Fruit fly (Drosophila melanogaster): Measurements from ENCODE around the gene CG31525.

DNA sequence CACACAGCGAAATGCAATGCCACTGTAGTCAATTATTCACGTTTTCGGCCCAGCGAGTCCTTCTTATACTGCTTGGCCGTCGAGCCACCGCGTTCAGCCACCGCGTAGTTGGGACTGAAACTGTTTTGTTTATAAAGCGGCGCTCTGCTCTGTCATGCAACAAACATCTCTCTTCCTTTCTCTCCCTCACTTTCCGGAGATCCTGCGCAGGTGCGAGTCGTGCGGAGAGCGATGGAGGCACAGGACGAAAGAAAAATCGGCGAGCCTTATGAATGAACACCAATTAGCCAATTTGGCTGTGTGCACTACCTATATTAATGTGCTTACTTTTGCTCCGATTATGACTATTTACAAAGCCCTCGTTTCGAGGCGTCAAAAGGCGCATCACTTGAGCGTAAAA, 7.3 kb upstream of the CG31525 start, which contains the start of gene CG32944:
- TF ChIP-seq CG6276 (GFP tag; optimal IDR thresholded peaks at IDR 0.05) (no peak), CG9139 (GFP tag; optimal IDR thresholded peaks at IDR 0.05) (no peak), Sox15 (GFP tag; optimal IDR thresholded peaks at IDR 0.05) (no peak), OdsH (GFP tag; optimal IDR thresholded peaks at IDR 0.05) (no peak), CG6854 (GFP tag; optimal IDR thresholded peaks at IDR 0.05) (no peak), CG4318 (GFP tag; optimal IDR thresholded peaks at IDR 0.05) (no peak), CG11902 (GFP tag; optimal IDR thresholded peaks at IDR 0.05) (no peak), Hr4 (GFP tag; optimal IDR thresholded peaks at IDR 0.05) (no peak), Ets96B (tag; optimal IDR thresholded peaks at IDR 0.05) (no peak), CG7368 (GFP tag; optimal IDR thresholded peaks at IDR 0.05) (no peak), pdm3 (GFP tag; optimal IDR thresholded peaks at IDR 0.05) (no peak), Eip78C (GFP tag) (no peak), CG15336 (GFP tag; IDR thresholded peaks at IDR 0.05) (no peak), Gug (GFP tag; IDR thresholded peaks at IDR 0.05) (no peak)

Data from whole organism, prepupa.